Fruit fly (Drosophila melanogaster) whole organism, embryonic: ENCODE measurements around the gene CG3984.

Experiments used
- C15 ChIP-seq: fragments of 200-800 bp; sonication (Bioruptor generic); IDR thresholded peaks from 3 replicates; pipeline ENCODE4 v1.3.6; 2022; ENCODE audit warnings: missing biosample characterization, missing genetic modification characterization
- CG10321 ChIP-seq: fragments of 200-800 bp; sonication (Bioruptor generic); IDR thresholded peaks from 2 replicates; pipeline ENCODE4 v1.3.6; 2022; ENCODE audit warnings: missing biosample characterization, missing genetic modification characterization
- CG10543 ChIP-seq: fragments of 200-800 bp; sonication (Bioruptor generic); optimal IDR thresholded peaks from 3 replicates; lab custom pipeline; 2017; ENCODE audit warnings: missing biosample characterization, mild to moderate bottlenecking, missing genetic modification characterization, moderate library complexity
- CG11723 ChIP-seq: fragments of 200-800 bp; sonication (Bioruptor generic); optimal IDR thresholded peaks from 2 replicates; lab custom pipeline; 2017; ENCODE audit warnings: missing biosample characterization, mild to moderate bottlenecking, missing genetic modification characterization
- CG12769 ChIP-seq: fragments of 200-800 bp; sonication (Bioruptor generic); optimal IDR thresholded peaks from 2 replicates; lab custom pipeline; 2019; ENCODE audit warnings: missing biosample characterization, mild to moderate bottlenecking, missing genetic modification characterization, moderate library complexity
- CG13894 ChIP-seq: fragments of 200-800 bp; sonication (Bioruptor generic); optimal IDR thresholded peaks from 3 replicates; lab custom pipeline; 2018; ENCODE audit warnings: missing biosample characterization, mild to moderate bottlenecking, missing genetic modification characterization, moderate library complexity
- CG15269 ChIP-seq: fragments of 200-800 bp; sonication (Bioruptor generic); optimal IDR thresholded peaks from 2 replicates; lab custom pipeline; 2018; ENCODE audit warnings: missing biosample characterization, mild to moderate bottlenecking, missing genetic modification characterization, moderate library complexity
- CG15696 ChIP-seq: fragments of 200-800 bp; sonication (Bioruptor generic); optimal IDR thresholded peaks from 2 replicates; lab custom pipeline; 2019; ENCODE audit warnings: missing biosample characterization, mild to moderate bottlenecking, missing genetic modification characterization, moderate library complexity
- CG18476 ChIP-seq: fragments of 200-800 bp; sonication (Bioruptor generic); optimal IDR thresholded peaks from 2 replicates; lab custom pipeline; 2016; ENCODE audit warnings: missing biosample characterization, mild to moderate bottlenecking, missing genetic modification characterization
- CG32772 ChIP-seq: fragments of 200-800 bp; sonication (Bioruptor generic); IDR thresholded peaks from 2 replicates; pipeline ENCODE4 v1.3.6; 2022; ENCODE audit warnings: missing biosample characterization, missing genetic modification characterization
- CG4328 ChIP-seq: fragments of 200-800 bp; sonication (Bioruptor generic); optimal IDR thresholded peaks from 3 replicates; lab custom pipeline; 2017; ENCODE audit warnings: missing biosample characterization, missing genetic modification reagents, missing genetic modification characterization
- CG8281 ChIP-seq: fragments of 200-800 bp; sonication (Bioruptor generic); optimal IDR thresholded peaks from 2 replicates; lab custom pipeline; 2018; ENCODE audit warnings: missing biosample characterization, mild to moderate bottlenecking, missing genetic modification characterization, moderate library complexity
- CG9876 ChIP-seq: fragments of 200-800 bp; sonication (Bioruptor generic); optimal IDR thresholded peaks from 2 replicates; lab custom pipeline; 2016; ENCODE audit warnings: missing biosample characterization, missing genetic modification characterization
- Deaf1 ChIP-seq: fragments of 200-800 bp; optimal IDR thresholded peaks from 3 replicates; lab custom pipeline; 2019; ENCODE audit warnings: missing biosample characterization, mild to moderate bottlenecking, missing genetic modification characterization, moderate library complexity
- Ets65A ChIP-seq: fragments of 200-800 bp; sonication (Bioruptor generic); peaks from one replicate; lab custom pipeline; 2016; ENCODE audit warnings: missing biosample characterization, missing genetic modification characterization
- Hr78 ChIP-seq, 2 experiments: fragments of 200-800 bp in 1 of 2; fragments of >200 bp in 1 of 2; sonication (Bioruptor generic) in 1 of 2; optimal IDR thresholded peaks; 2 replicates each; lab custom pipeline; 2017 to 2019; ENCODE audit warnings: missing biosample characterization in 2 of 2, missing genetic modification characterization in 2 of 2, mild to moderate bottlenecking in 1 of 2, moderate library complexity in 1 of 2
- MBD-R2 ChIP-seq: fragments of 200-800 bp; sonication (Bioruptor generic); IDR thresholded peaks from 2 replicates; pipeline ENCODE4 v1.3.6; 2022; ENCODE audit warnings: missing biosample characterization, missing genetic modification characterization
- Neu2 ChIP-seq: fragments of 200-800 bp; sonication (Bioruptor generic); optimal IDR thresholded peaks from 3 replicates; lab custom pipeline; 2016; ENCODE audit warnings: missing biosample characterization, missing genetic modification characterization, borderline replicate concordance
- Pdp1 ChIP-seq, 2 experiments: fragments of 200-800 bp; sonication (Bioruptor generic); optimal IDR thresholded peaks; 3 replicates each; lab custom pipeline; 2016; ENCODE audit warnings: missing biosample characterization in 2 of 2, missing genetic modification characterization in 2 of 2, mild to moderate bottlenecking in 1 of 2, moderate library complexity in 1 of 2
- Ptx1 ChIP-seq: fragments of 200-800 bp; sonication (Bioruptor generic); IDR thresholded peaks from 2 replicates; pipeline ENCODE4 v1.3.6; 2022; ENCODE audit warnings: missing biosample characterization, missing genetic modification characterization
- Stat92E ChIP-seq, 3 experiments: fragments of >200 bp in 2 of 3; fragments of 200-800 bp in 1 of 3; sonication (Bioruptor generic) in 1 of 3; optimal IDR thresholded peaks; 2 replicates each; lab custom pipeline; 2017 to 2019; ENCODE audit warnings: missing biosample characterization in 3 of 3, missing genetic modification characterization in 3 of 3, mild to moderate bottlenecking in 1 of 3, moderate library complexity in 1 of 3
- ab ChIP-seq: fragments of 200-800 bp; sonication (Bioruptor generic); optimal IDR thresholded peaks from 2 replicates; lab custom pipeline; 2016; ENCODE audit warnings: missing biosample characterization, missing genetic modification characterization
- abd-A ChIP-seq: fragments of 200-800 bp; sonication (Bioruptor generic); optimal IDR thresholded peaks from 3 replicates; lab custom pipeline; 2019; ENCODE audit warnings: missing biosample characterization, mild to moderate bottlenecking, missing genetic modification characterization, moderate library complexity
- cas ChIP-seq: fragments of 200-800 bp; sonication (Bioruptor generic); IDR thresholded peaks from 2 replicates; pipeline ENCODE4 v1.3.6; 2022; ENCODE audit warnings: missing biosample characterization, missing genetic modification characterization
- chinmo ChIP-seq: fragments of 200-800 bp; sonication (Bioruptor generic); IDR thresholded peaks from 4 replicates; pipeline ENCODE4 v1.3.6; 2022; ENCODE audit warnings: missing biosample characterization, missing genetic modification characterization; ENCODE audit not compliant: partially characterized antibody
- crol ChIP-seq: fragments of 200-800 bp; sonication (Bioruptor generic); IDR thresholded peaks from 2 replicates; pipeline ENCODE4 v1.3.6; 2022; ENCODE audit warnings: missing biosample characterization, missing genetic modification characterization
- cwo ChIP-seq: fragments of 200-800 bp; sonication (Bioruptor generic); optimal IDR thresholded peaks from 3 replicates; lab custom pipeline; 2017; ENCODE audit warnings: missing biosample characterization, missing genetic modification characterization, mild to moderate bottlenecking, moderate library complexity, missing genetic modification reagents
- gce ChIP-seq: fragments of 200-800 bp; sonication (Bioruptor generic); IDR thresholded peaks from 3 replicates; pipeline ENCODE4 v1.3.6; 2022; ENCODE audit warnings: missing biosample characterization, missing genetic modification characterization
- hkb ChIP-seq, 2 experiments: fragments of 200-800 bp in 1 of 2; fragments of >200 bp in 1 of 2; sonication (Bioruptor generic) in 1 of 2; IDR thresholded peaks in 1 of 2; optimal IDR thresholded peaks in 1 of 2; 2 replicates each; pipeline versions ENCODE4 v1.3.6 to Lab custom; 2017 to 2022; ENCODE audit warnings: missing biosample characterization in 1 of 2, missing genetic modification characterization in 1 of 2
- nerfin-2 ChIP-seq: fragments of 200-800 bp; sonication (Bioruptor generic); IDR thresholded peaks from 2 replicates; pipeline ENCODE4 v1.3.6; 2022; ENCODE audit warnings: missing biosample characterization, missing genetic modification characterization; ENCODE audit not compliant: partially characterized antibody
- sd ChIP-seq: fragments of 200-800 bp; sonication (Bioruptor generic); optimal IDR thresholded peaks from 3 replicates; lab custom pipeline; 2018; ENCODE audit warnings: missing biosample characterization, mild to moderate bottlenecking, missing genetic modification characterization, moderate library complexity
- slou ChIP-seq: fragments of 200-800 bp; sonication (Bioruptor generic); optimal IDR thresholded peaks from 3 replicates; lab custom pipeline; 2016; ENCODE audit warnings: missing biosample characterization, missing genetic modification characterization
- slp2 ChIP-seq: fragments of 200-800 bp; sonication (Bioruptor generic); optimal IDR thresholded peaks from 2 replicates; lab custom pipeline; 2016; ENCODE audit warnings: missing biosample characterization, missing genetic modification characterization
- sr ChIP-seq: fragments of 200-800 bp; sonication (Bioruptor generic); IDR thresholded peaks from 3 replicates; pipeline ENCODE4 v1.3.6; 2022; ENCODE audit warnings: missing biosample characterization, missing genetic modification characterization
- vvl ChIP-seq: fragments of 200-800 bp; sonication (Bioruptor generic); IDR thresholded peaks from 2 replicates; pipeline ENCODE4 v1.3.6; 2022; ENCODE audit warnings: missing biosample characterization, missing genetic modification characterization
- z ChIP-seq: fragments of 200-800 bp; sonication (Bioruptor generic); IDR thresholded peaks from 3 replicates; pipeline ENCODE4 v1.3.6; 2022; ENCODE audit warnings: missing biosample characterization, missing genetic modification characterization
- zen2 ChIP-seq: fragments of 200-800 bp; sonication (Bioruptor generic); IDR thresholded peaks from 3 replicates; pipeline ENCODE4 v1.3.6; 2022; ENCODE audit warnings: missing biosample characterization, missing genetic modification characterization; ENCODE audit not compliant: partially characterized antibody

CG3984 gene

DNA sequence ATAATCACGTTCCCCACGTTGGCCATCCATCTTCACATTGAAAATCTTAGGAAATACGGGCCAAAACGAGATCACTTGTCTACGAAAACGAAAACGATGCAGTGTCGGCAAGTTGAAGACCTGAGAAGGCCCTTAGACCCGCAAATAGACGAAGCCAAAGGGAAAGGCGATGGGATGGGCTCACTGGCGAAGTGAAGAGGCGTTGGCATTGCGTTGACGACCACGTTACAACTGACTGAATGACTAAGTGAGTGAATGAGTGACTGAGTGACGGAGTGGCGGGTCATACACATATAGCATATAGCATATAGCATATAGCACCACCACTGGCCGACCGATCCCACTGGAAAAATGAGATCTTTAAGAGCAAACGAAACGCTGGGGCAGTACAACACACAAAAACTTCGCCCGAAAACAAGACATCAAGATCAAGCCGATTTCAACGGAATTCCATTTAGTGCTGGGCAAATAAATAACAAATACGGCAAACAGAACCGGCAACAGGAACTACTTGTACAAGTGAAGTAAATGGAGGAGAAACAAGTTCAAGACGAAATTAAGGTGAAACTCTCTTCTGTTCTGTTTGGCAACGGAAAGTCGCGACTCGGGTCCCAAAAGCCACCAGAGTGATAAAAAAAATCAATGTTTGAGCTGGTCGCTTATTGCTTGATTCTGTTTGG is 13.8 kb upstream of the CG3984 start:
- TF ChIP-seq CG10543 (GFP tag; lab: Kevin White, UChicago) (peak; percentile 22), Neu2 (GFP tag; lab: Kevin White, UChicago) (no peak), hkb (optimal IDR thresholded peaks at IDR 0.05; lab: Kevin White, UChicago) (no peak), hkb (GFP tag; IDR thresholded peaks at IDR 0.05; lab: Robert Waterston, UW) (0 out of 2 replicates have a peak, but pooled peaks have one; percentile 12), crol (GFP tag; lab: Robert Waterston, UW) (peak; percentile 27; the same call in 1 of the 2 replicates), sd (tag; lab: Kevin White, UChicago) (peak; percentile 11), CG9876 (GFP tag; lab: Kevin White, UChicago) (no peak), Hr78 (GFP tag; optimal IDR thresholded peaks at IDR 0.05; lab: Kevin White, UChicago) (peak in 1 of 2 experiments; percentile 49), sr (GFP tag; lab: Robert Waterston, UW) (peak; percentile 95), nerfin-2 (GFP tag; lab: Robert Waterston, UW) (no peak), MBD-R2 (GFP tag; lab: Robert Waterston, UW) (no peak), CG13894 (tag; lab: Kevin White, UChicago) (peak; percentile 90), Stat92E (GFP tag; optimal IDR thresholded peaks at IDR 0.05; lab: Kevin White, UChicago) (peak in 1 of 3 experiments; percentile 83), CG15696 (tag; lab: Kevin White, UChicago) (peak; percentile 5), Ets65A (GFP tag; lab: Kevin White, UChicago) (peak; percentile 10), gce (0 out of 3 replicates have a peak, but pooled peaks have one; percentile 5), cas (GFP tag; lab: Robert Waterston, UW) (no peak), CG12769 (tag; lab: Kevin White, UChicago) (peak; percentile 92), Deaf1 (tag; lab: Kevin White, UChicago) (peak; percentile 18), CG15269 (peak; percentile 15), zen2 (no peak), slou (GFP tag; lab: Kevin White, UChicago) (no peak), CG8281 (tag; lab: Kevin White, UChicago) (peak; percentile 99), Ptx1 (GFP tag; lab: Robert Waterston, UW) (no peak), cwo (GFP tag; lab: Kevin White, UChicago) (no peak), CG10321 (GFP tag; lab: Robert Waterston, UW) (0 out of 2 replicates have a peak, but pooled peaks have one; percentile 18)

DNA sequence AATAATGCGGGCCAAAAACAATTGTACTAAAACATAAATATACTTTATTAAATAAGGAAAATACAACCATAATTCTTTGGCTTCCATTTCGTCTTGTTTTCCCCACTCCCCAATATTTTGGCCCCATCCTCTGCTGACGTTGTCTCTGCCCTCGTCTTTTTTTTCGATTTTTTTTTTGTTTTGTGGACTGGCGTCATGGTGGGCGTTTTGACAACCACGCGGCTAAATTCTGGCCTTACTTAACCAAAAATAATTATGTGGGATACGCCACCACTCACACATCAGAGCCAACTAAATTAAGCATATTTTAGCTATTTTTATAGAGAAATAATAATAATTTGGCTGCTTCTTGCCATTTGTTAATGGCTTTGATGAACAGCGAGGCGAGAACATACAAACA is 12.4 kb upstream of the CG3984 start:
- TF ChIP-seq Pdp1 (GFP tag; optimal IDR thresholded peaks at IDR 0.05; lab: Kevin White, UChicago) (peak in 1 of 2 experiments; percentile 15), abd-A (tag; lab: Kevin White, UChicago) (peak; percentile 36), CG18476 (GFP tag; lab: Kevin White, UChicago) (no peak), vvl (GFP tag; lab: Robert Waterston, UW) (no peak), chinmo (GFP tag; lab: Robert Waterston, UW) (0 out of 4 replicates have a peak, but pooled peaks have one; percentile 41), sd (tag; lab: Kevin White, UChicago) (peak; percentile 81), CG32772 (peak; percentile 54), CG4328 (GFP tag; lab: Kevin White, UChicago) (peak; percentile 43), sr (GFP tag; lab: Robert Waterston, UW) (peak; percentile 99), z (no peak), slp2 (GFP tag; lab: Kevin White, UChicago) (no peak), CG11723 (GFP tag; lab: Kevin White, UChicago) (no peak), ab (GFP tag; lab: Kevin White, UChicago) (no peak), C15 (GFP tag; lab: Robert Waterston, UW) (no peak)
- TF ChIP-seq, all 482 proteins: peak for 7
